Worm (Caenorhabditis elegans) whole organism, L4 larva: Measurements from ENCODE around the gene ZK829.1.

Source experiments
- F37D6.2 ChIP-seq: sonication (generic microtip); optimal IDR thresholded peaks from 2 replicates; lab custom pipeline; 2016; ENCODE audit warnings: mild to moderate bottlenecking, missing genetic modification characterization, missing compliant biosample characterization
- F44E2.7 ChIP-seq: fragments of 200-800 bp; sonication (Bioruptor generic); IDR thresholded peaks from 2 replicates; pipeline ENCODE4 v2.1.2; 2022; ENCODE audit warnings: missing genetic modification characterization, missing compliant biosample characterization
- T20F7.1 ChIP-seq: fragments of 200-800 bp; sonication (Bioruptor generic); optimal IDR thresholded peaks from 2 replicates; lab custom pipeline; 2018; ENCODE audit warnings: mild to moderate bottlenecking, missing genetic modification characterization, missing compliant biosample characterization
- Y5F2A.4 ChIP-seq: fragments of 200-800 bp; sonication (Bioruptor generic); optimal IDR thresholded peaks from 2 replicates; lab custom pipeline; 2018; ENCODE audit warnings: mild to moderate bottlenecking, missing genetic modification characterization, missing compliant biosample characterization
- aha-1 ChIP-seq: fragments of 150-350 bp; peaks from one replicate; lab custom pipeline; 2014; ENCODE audit warnings: missing biosample characterization, missing genetic modification characterization
- aly-2 ChIP-seq: sonication (generic microtip); optimal IDR thresholded peaks from 2 replicates; lab custom pipeline; 2018; ENCODE audit warnings: missing biosample characterization, missing genetic modification characterization
- ceh-28 ChIP-seq: fragments of 150-350 bp; optimal IDR thresholded peaks from 2 replicates; lab custom pipeline; 2014; ENCODE audit warnings: missing biosample characterization, missing genetic modification reagents, missing genetic modification characterization
- ceh-62 ChIP-seq: sonication (generic microtip); optimal IDR thresholded peaks from 2 replicates; lab custom pipeline; 2017; ENCODE audit warnings: missing biosample characterization, missing genetic modification characterization
- cey-2 ChIP-seq: sonication (generic microtip); optimal IDR thresholded peaks from 3 replicates; lab custom pipeline; 2017; ENCODE audit warnings: missing genetic modification characterization, mild to moderate bottlenecking, missing compliant biosample characterization, antibody characterized with exemption, borderline replicate concordance; ENCODE audit not compliant: insufficient read depth
- ctbp-1 ChIP-seq: fragments of 200-800 bp; sonication (Bioruptor generic); IDR thresholded peaks from 2 replicates; pipeline ENCODE4 v1.3.6; 2022; ENCODE audit warnings: missing genetic modification reagents, missing genetic modification characterization, missing compliant biosample characterization
- daf-12 ChIP-seq: fragments of 150-350 bp; optimal IDR thresholded peaks from 2 replicates; lab custom pipeline; 2014; ENCODE audit warnings: missing biosample characterization, missing genetic modification reagents, missing genetic modification characterization
- daf-16 ChIP-seq, 3 experiments: sonication (generic microtip); optimal IDR thresholded peaks; 2 replicates each; lab custom pipeline; 2016 to 2017; ENCODE audit warnings: missing genetic modification characterization in 3 of 3, missing genetic modification reagents in 3 of 3, mild to moderate bottlenecking in 2 of 3, missing compliant biosample characterization in 2 of 3, missing biosample characterization in 1 of 3, moderate library complexity in 1 of 3
- daf-8 ChIP-seq: fragments of 200-800 bp; sonication (Bioruptor generic); IDR thresholded peaks from 2 replicates; pipeline ENCODE4 v1.3.6; 2022; ENCODE audit warnings: missing genetic modification characterization, missing compliant biosample characterization
- dmd-6 ChIP-seq: fragments of 200-800 bp; sonication (Bioruptor generic); IDR thresholded peaks from 2 replicates; pipeline ENCODE4 v1.3.6; 2022; ENCODE audit warnings: missing genetic modification reagents, missing genetic modification characterization, missing compliant biosample characterization
- dmd-8 ChIP-seq: fragments of 200-800 bp; sonication (Bioruptor generic); IDR thresholded peaks from 2 replicates; pipeline ENCODE4 v1.3.6; 2022; ENCODE audit warnings: missing genetic modification characterization, missing compliant biosample characterization
- egl-27 ChIP-seq: sonication (generic microtip); optimal IDR thresholded peaks from 3 replicates; lab custom pipeline; 2017; ENCODE audit warnings: missing biosample characterization, missing genetic modification reagents, missing genetic modification characterization
- egl-43 ChIP-seq: fragments of 200-800 bp; sonication (Bioruptor generic); IDR thresholded peaks from 2 replicates; pipeline ENCODE4 v1.3.6; 2022; ENCODE audit warnings: missing genetic modification reagents, missing genetic modification characterization, missing compliant biosample characterization
- fos-1 ChIP-seq: fragments of 150-350 bp; optimal IDR thresholded peaks from 2 replicates; lab custom pipeline; 2014; ENCODE audit warnings: missing biosample characterization, missing genetic modification characterization
- gei-8 ChIP-seq: fragments of 200-800 bp; sonication (Bioruptor generic); optimal IDR thresholded peaks from 2 replicates; lab custom pipeline; 2018; ENCODE audit warnings: mild to moderate bottlenecking, missing genetic modification characterization, missing compliant biosample characterization
- hlh-11 ChIP-seq: fragments of 200-800 bp; sonication (Bioruptor generic); optimal IDR thresholded peaks from 2 replicates; lab custom pipeline; 2018; ENCODE audit warnings: mild to moderate bottlenecking, missing genetic modification characterization, missing compliant biosample characterization
- lin-29 ChIP-seq: fragments of 200-800 bp; sonication (Bioruptor generic); IDR thresholded peaks from 2 replicates; pipeline ENCODE4 v1.3.6; 2022; ENCODE audit warnings: missing genetic modification reagents, missing genetic modification characterization, missing compliant biosample characterization
- lsy-2 ChIP-seq, 2 experiments: fragments of 150-350 bp in 1 of 2; sonication (generic microtip) in 1 of 2; optimal IDR thresholded peaks; 2 replicates each; lab custom pipeline; 2014 to 2017; ENCODE audit warnings: missing biosample characterization in 2 of 2, missing genetic modification characterization in 2 of 2
- mdl-1 ChIP-seq, 2 experiments: fragments of 150-350 bp in 1 of 2; sonication (generic microtip) in 1 of 2; optimal IDR thresholded peaks; 2 replicates each; lab custom pipeline; 2014 to 2017; ENCODE audit warnings: missing biosample characterization in 2 of 2, missing genetic modification characterization in 2 of 2
- mes-2 ChIP-seq: sonication (generic microtip); optimal IDR thresholded peaks from 2 replicates; lab custom pipeline; 2016; ENCODE audit warnings: missing genotype, mild to moderate bottlenecking, missing genetic modification characterization, missing compliant biosample characterization; ENCODE audit not compliant: poor library complexity, severe bottlenecking
- nhr-28 ChIP-seq: fragments of 150-350 bp; optimal IDR thresholded peaks from 2 replicates; lab custom pipeline; 2014; ENCODE audit warnings: missing biosample characterization, missing genetic modification characterization
- pqm-1 ChIP-seq: sonication (generic microtip); optimal IDR thresholded peaks from 2 replicates; lab custom pipeline; 2017; ENCODE audit warnings: missing biosample characterization, missing genetic modification characterization
- set-16 ChIP-seq: fragments of 200-800 bp; sonication (Bioruptor generic); IDR thresholded peaks from 2 replicates; pipeline ENCODE4 v1.3.6; 2022; ENCODE audit warnings: missing genetic modification reagents, missing genetic modification characterization, missing compliant biosample characterization
- snpc-4 ChIP-seq: fragments of 150-350 bp; optimal IDR thresholded peaks from 2 replicates; lab custom pipeline; 2014; ENCODE audit warnings: missing biosample characterization, missing genetic modification characterization
- spr-1 ChIP-seq: sonication (generic microtip); optimal IDR thresholded peaks from 2 replicates; lab custom pipeline; 2016; ENCODE audit warnings: mild to moderate bottlenecking, missing genetic modification characterization, missing compliant biosample characterization
- spr-3 ChIP-seq: fragments of 200-800 bp; sonication (Bioruptor generic); optimal IDR thresholded peaks from 2 replicates; lab custom pipeline; 2018; ENCODE audit warnings: mild to moderate bottlenecking, missing genetic modification characterization, missing compliant biosample characterization
- tra-1 ChIP-seq: fragments of 200-800 bp; sonication (Bioruptor generic); IDR thresholded peaks from 2 replicates; pipeline ENCODE4 v1.3.6; 2022; ENCODE audit warnings: missing genetic modification reagents, missing genetic modification characterization, missing compliant biosample characterization
- unc-62 ChIP-seq, 3 experiments: fragments of 150-350 bp in 1 of 3; sonication (generic microtip); optimal IDR thresholded peaks in 2 of 3; peaks in 1 of 3; 1 replicate in 1 of 3; 2 replicates in 2 of 3; lab custom pipeline; 2014 to 2017; ENCODE audit warnings: missing biosample characterization in 3 of 3, missing genetic modification characterization in 3 of 3, missing genetic modification reagents in 3 of 3, missing genotype in 1 of 3
- zag-1 ChIP-seq: fragments of 150-350 bp; optimal IDR thresholded peaks from 2 replicates; lab custom pipeline; 2014; ENCODE audit warnings: missing biosample characterization, missing genetic modification characterization
- zfp-3 ChIP-seq: fragments of 200-800 bp; sonication (Bioruptor generic); conservative IDR thresholded peaks from 2 replicates; pipeline ENCODE4 v1.3.6; 2022; ENCODE audit warnings: missing genetic modification reagents, missing genetic modification characterization, missing compliant biosample characterization
- ztf-7 ChIP-seq: fragments of 150-350 bp; optimal IDR thresholded peaks from 2 replicates; lab custom pipeline; 2014; ENCODE audit warnings: missing biosample characterization, missing genetic modification characterization

The ZK829.1 gene

DNA sequence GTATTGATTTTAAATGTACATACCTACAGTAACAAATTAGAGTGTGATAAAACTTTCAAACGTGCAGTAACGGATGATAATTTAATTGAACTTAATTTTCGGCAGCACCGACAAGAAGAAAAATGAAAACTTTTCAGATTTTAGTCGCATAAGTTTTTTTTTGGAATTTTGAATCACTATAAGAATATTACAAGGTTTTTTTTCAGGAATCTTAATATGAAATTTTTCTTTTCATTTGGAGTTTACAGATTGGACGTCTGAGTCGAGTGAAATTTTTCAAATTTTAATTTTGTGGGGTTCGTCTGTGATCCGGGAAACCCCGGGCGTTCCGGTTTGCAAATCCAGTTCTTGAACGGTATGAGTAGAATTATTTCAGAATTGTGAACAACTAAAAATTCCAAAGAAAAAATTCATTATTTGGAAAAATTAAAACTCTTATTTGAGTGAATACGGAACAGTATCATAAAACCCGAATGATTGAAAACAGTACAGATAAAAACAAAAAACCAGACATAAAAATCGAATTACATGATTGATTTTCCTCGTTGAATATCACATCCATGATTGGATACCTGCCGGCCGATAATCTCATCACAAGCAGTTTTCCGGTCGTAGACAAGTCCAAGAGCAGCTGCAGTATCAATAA is 28.8 kb downstream of the ZK829.1 start (continued):
- TF ChIP-seq F44E2.7 (no peak), snpc-4 (no peak), spr-1 (tag; lab: Kevin White, UChicago) (no peak), T20F7.1 (GFP tag; lab: Kevin White, UChicago) (peak; percentile 34), tra-1 (no peak), lin-29 (GFP tag; lab: Robert Waterston, UW) (no peak), ceh-28 (tag; lab: Kevin White, UChicago) (no peak), hlh-11 (tag; lab: Kevin White, UChicago) (peak; percentile 29), daf-16 (GFP tag; optimal IDR thresholded peaks at IDR 0.05; lab: Kevin White, UChicago) (no peak), daf-16 (tag; optimal IDR thresholded peaks at IDR 0.05; lab: Kevin White, UChicago) (peak; percentile 42), F37D6.2 (tag; lab: Kevin White, UChicago) (no peak), gei-8 (GFP tag; lab: Kevin White, UChicago) (no peak), lsy-2 (tag; optimal IDR thresholded peaks at IDR 0.05; lab: Kevin White, UChicago) (peak in 1 of 2 experiments; percentile 27), ztf-7 (tag; lab: Kevin White, UChicago) (no peak), Y5F2A.4 (no peak), cey-2 (tag; lab: Kevin White, UChicago) (no peak), mes-2 (tag; lab: Kevin White, UChicago) (no peak), aly-2 (tag; lab: Kevin White, UChicago) (no peak), egl-27 (tag; lab: Kevin White, UChicago) (no peak), daf-12 (tag; lab: Kevin White, UChicago) (no peak), daf-8 (GFP tag; lab: Robert Waterston, UW) (no peak), mdl-1 (tag; optimal IDR thresholded peaks at IDR 0.05; lab: Kevin White, UChicago) (no peak), zag-1 (tag; lab: Kevin White, UChicago) (no peak), fos-1 (tag; lab: Kevin White, UChicago) (no peak), pqm-1 (tag; lab: Kevin White, UChicago) (no peak), aha-1 (tag; lab: Kevin White, UChicago) (no peak), zfp-3 (GFP tag; lab: Robert Waterston, UW) (peak; percentile 99), spr-3 (no peak)

DNA sequence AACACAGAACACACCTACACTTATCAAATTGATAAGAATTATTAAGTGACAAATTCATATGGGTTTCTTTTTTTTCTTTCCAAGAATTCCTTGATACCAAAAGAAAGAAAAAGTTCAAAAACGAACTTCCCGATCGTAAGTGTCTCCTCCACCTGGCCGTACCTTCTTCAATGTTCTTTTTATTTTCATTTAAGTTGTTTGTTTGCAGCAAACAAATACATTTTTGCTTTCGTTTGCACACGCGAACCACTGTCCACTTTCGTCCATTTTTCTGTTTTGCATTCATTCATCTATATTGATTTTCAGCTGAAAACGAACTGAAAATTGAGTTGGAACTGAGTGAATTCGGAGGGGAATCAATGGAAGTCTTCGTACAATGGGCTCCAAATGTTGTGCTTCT is 30.5 kb downstream of the ZK829.1 start, which contains the start of gene VZK822L.2:
TSS of gene VZK822L.2 (plus strand) at position 301 of the 400 bp plus-strand sequence.
- peak; percentile 43 for TF ChIP-seq aha-1 (tag; lab: Kevin White, UChicago)
- no peak for TF ChIP-seq egl-43 (GFP tag; lab: Robert Waterston, UW)
- peak; percentile 40 for TF ChIP-seq pqm-1 (tag; lab: Kevin White, UChicago)
- TF ChIP-seq ctbp-1 (GFP tag; lab: Robert Waterston, UW) = no peak
- TF ChIP-seq unc-62 (GFP tag; optimal IDR thresholded peaks at IDR 0.05 in 1 of 2; lab: Kevin White, UChicago) = peak in 1 of 2 experiments; percentile 18
- no peak for TF ChIP-seq unc-62 (tag; optimal IDR thresholded peaks at IDR 0.05; lab: Kevin White, UChicago)
- TF ChIP-seq dmd-8 (GFP tag; lab: Robert Waterston, UW) = no peak
- peak; percentile 23 for TF ChIP-seq nhr-28 (tag; lab: Kevin White, UChicago)
- peak; percentile 33; the same call in 1 of the 2 replicates for TF ChIP-seq dmd-6 (GFP tag; lab: Robert Waterston, UW)
- TF ChIP-seq daf-16 (GFP tag; optimal IDR thresholded peaks at IDR 0.05; lab: Kevin White, UChicago) = no peak
- TF ChIP-seq daf-16 (tag; optimal IDR thresholded peaks at IDR 0.05; lab: Kevin White, UChicago) = peak; percentile 17

DNA sequence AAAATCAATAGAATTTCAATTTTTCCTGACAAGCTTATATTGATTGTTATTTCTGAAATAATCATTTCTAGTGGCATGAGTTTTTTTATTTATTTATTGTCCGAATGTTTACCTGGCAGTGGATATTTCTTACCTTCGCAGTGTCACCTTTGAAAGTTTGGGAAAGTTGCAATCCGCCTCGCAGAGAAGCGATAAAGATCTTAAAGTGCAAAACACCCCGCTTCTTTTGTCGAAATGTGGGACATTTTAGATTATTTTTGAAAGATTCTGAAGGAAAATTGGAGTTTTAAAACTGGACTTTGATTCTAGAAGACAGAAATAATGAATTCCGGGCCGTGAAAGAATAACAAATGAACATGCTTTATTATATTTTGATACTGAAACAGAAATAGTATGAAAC is 33.5 kb downstream of the ZK829.1 start:
- TF ChIP-seq set-16 (no peak), lin-29 (GFP tag; lab: Robert Waterston, UW) (no peak), ceh-62 (tag; lab: Kevin White, UChicago) (no peak)
